Fruit fly (Drosophila melanogaster): Measurements from ENCODE around the gene GIIIspla2.
A peak's percentile ranks its signal among the peaks of the same experiment; 100 is the strongest.

DNA sequence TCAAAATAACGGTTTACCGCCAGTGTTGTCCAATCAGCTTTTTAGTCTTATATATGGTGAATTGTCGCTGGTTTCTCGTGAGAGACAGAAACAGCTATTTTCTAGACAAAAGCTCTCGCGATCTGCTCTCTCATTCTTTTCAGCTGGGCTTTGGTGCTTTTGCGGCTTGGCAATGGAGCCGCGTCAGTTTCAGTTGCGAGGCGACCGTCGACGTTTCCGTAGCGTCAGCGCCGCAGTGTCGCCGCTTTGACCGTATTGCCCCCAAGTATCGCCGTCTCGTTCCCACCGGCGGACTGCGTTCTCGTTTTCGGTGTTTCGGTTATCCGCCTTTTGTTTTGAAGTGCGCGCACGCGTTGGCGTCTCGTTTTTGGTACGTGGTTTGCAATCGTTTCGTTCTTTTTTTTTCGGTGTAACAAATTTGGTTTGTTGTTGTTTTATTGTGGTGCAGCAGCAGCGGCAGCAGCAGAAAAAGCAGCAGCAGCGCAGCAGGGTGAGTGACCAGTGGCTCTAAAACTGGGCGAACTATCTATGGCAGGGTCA, 35.7 kb downstream of the GIIIspla2 start:
- TF ChIP-seq Pif1A (GFP tag; optimal IDR thresholded peaks at IDR 0.05) (no peak), CG4496 (GFP tag; IDR thresholded peaks at IDR 0.05) (0 out of 3 replicates have a peak, but pooled peaks have one; percentile 60), CG8159 (tag; optimal IDR thresholded peaks at IDR 0.05) (peak; percentile 1), CG34367 (tag; optimal IDR thresholded peaks at IDR 0.05) (no peak)
